Worm (Caenorhabditis elegans) whole organism, L4/young adult: Measurements from ENCODE around the gene str-177.

Source experiments
- W03F9.2 ChIP-seq: fragments of 150-350 bp; optimal IDR thresholded peaks from 2 replicates; lab custom pipeline; 2014; ENCODE audit warnings: missing biosample characterization, missing genetic modification characterization
- dao-5 ChIP-seq: sonication (generic microtip); optimal IDR thresholded peaks from 2 replicates; lab custom pipeline; 2016; ENCODE audit warnings: missing genotype, missing genetic modification characterization, moderate library complexity, missing compliant biosample characterization
- him-1 ChIP-seq: sonication (generic microtip); optimal IDR thresholded peaks from 2 replicates; lab custom pipeline; 2016; ENCODE audit warnings: missing genotype, missing genetic modification reagents, missing genetic modification characterization, missing compliant biosample characterization

str-177 gene

DNA sequence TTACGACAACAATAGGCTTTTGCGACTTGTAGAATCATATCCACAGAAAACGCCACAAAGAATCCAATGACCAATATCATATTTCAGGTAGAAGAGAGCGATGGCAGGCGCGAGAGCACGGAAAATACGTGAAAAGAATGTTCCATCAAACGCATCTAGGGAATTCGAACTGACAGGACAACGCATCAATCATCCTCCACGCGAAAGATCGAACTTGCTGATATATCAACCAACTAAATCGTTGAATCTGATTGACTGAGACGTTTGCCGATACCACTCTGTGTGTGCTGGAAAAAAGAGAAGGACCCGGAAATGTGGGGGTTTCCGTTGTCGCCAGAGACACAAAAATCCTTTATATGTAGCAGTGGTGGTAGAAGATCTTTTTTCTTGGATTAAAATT, 19.4 kb upstream of the str-177 start:
- TF ChIP-seq W03F9.2 (tag; lab: Kevin White, UChicago), result no peak
- no peak for TF ChIP-seq him-1 (tag; lab: Kevin White, UChicago)
- no peak for TF ChIP-seq dao-5

DNA sequence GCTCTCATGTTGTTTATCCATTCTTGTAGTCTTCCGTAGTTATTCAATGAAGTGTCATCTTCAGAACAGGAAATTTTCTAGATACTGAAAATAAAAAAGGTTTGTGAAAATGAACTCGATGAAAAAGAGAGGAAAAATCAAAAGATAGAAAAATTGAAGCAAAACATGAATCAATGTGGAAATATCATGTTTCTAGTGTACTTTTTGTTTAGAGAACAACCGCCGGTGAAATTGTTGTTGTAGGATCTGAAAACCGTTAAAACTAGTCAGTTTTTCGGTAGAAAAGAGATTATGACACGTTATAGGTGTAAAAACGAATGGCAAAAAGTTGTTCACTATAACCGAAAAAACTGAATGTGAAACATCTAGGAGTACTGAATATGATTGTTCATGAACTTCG, 18.4 kb upstream of the str-177 start, which contains the start of gene pacs-1:
pacs-1 (minus strand) TSS at position 101 of the 400 bp plus-strand sequence.
- TF ChIP-seq W03F9.2 (tag; lab: Kevin White, UChicago) (no peak), dao-5 (no peak), him-1 (tag; lab: Kevin White, UChicago) (no peak)

ce11 chrV:9213554-9213953, 14.8 kb upstream of the str-177 start, which contains the start of gene mdt-27:
Gene mdt-27, minus strand, starts transcription at chrV:9213654.
- no peak for TF ChIP-seq him-1 (tag; lab: Kevin White, UChicago)
- no peak for TF ChIP-seq dao-5
- no peak for TF ChIP-seq W03F9.2 (tag; lab: Kevin White, UChicago)

- TF ChIP-seq dao-5 (no peak), him-1 (tag; lab: Kevin White, UChicago) (no peak), W03F9.2 (tag; lab: Kevin White, UChicago) (peak; percentile 55)
These were observed 13.7 kb upstream of the str-177 start for ce11 chrV:9212499-9212898.

DNA sequence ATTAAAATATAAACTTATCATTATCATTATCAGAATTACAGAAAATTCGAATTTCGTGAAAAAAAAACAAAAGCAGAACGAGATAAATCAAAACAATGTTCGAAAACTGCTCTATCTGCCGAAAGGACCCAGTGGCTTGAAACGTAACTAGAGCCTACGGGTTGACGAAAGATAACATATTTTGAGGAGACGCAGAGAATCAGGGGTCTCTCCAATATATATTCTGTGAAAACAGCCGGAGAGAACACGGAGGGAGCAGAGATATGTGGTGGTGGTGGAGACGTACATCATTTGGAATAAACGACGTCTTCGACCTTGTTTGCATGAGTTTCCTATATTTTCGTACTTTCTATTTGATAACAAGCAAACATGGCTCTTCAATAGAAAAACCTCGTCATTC, 10.1 kb upstream of the str-177 start:
- TF ChIP-seq dao-5 (no peak), W03F9.2 (tag; lab: Kevin White, UChicago) (no peak), him-1 (tag; lab: Kevin White, UChicago) (no peak)

DNA sequence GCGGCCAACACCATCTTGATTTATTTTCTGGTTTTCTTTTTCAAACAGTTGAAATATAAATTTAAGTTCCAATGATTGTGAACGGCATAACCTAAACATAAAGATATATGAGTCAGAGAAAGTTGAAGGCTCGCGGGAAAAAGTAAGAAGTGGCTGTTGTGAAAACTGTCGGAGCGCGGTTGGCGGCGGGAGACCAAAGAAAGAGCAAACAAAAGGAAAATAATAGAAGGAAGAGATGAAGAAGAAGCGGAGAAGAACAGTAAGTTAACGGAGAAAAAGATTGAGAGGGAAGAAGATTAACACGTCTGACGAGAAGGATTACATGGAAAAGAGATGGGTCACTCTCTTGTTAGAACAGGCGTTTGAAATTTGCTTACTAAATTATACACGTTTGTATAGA, 8.6 kb upstream of the str-177 start, which contains the start of gene inx-10:
inx-10 (minus strand) TSS at position 101 of the 400 bp plus-strand sequence.
- TF ChIP-seq dao-5, result no peak
- no peak for TF ChIP-seq him-1 (tag; lab: Kevin White, UChicago)
- TF ChIP-seq W03F9.2 (tag; lab: Kevin White, UChicago), result no peak

ce11 chrV:9202710-9203109, 3.9 kb upstream of the str-177 start, which contains the start of gene asp-2:
Gene asp-2, plus strand, starts transcription at chrV:9203077.
- TF ChIP-seq him-1 (tag; lab: Kevin White, UChicago) (no peak), W03F9.2 (tag; lab: Kevin White, UChicago) (no peak), dao-5 (no peak)

DNA sequence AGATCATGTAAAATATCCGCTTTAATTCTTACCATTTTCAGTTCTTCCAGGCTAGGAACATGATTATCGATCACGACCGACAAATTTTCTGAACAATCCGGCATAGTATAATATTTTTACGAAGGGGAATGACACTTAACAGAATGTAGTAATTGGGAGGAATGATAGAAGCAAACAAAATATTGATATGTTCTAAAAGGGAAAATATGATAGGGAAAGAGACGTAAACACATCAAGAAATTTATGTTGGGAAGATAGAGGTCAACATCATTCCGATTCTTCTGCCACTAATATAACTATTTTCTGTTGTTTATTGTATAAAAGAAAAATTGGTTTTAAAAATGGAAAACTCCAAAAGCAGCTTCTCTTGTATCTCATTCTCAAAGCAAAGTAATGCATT, 1.7 kb downstream of the str-177 start, which contains the start of gene C24B5.4:
C24B5.4 (minus strand) TSS at position 206 of the 400 bp plus-strand sequence.
- TF ChIP-seq W03F9.2 (tag; lab: Kevin White, UChicago) (no peak), dao-5 (no peak), him-1 (tag; lab: Kevin White, UChicago) (no peak)

DNA sequence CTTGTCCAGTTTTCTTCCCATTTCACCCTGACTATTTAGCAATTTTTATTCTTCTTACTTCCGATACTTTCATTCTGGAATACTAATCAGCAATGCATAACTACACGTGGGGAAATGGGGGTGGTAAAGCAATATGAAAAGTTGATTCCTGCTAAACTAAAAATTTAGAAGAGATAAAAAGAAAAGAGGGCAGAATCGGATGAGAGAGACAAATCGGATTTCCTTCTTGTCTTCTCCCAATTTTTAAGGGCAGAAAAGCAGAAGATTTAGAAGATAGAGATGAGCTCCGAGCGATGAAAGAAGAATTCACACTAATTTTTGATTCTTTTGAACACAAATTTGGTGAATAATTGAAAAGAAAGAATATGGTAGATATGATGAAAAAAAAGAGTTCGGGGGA, 4.7 kb downstream of the str-177 start:
- TF ChIP-seq him-1 (tag; lab: Kevin White, UChicago), result no peak
- TF ChIP-seq W03F9.2 (tag; lab: Kevin White, UChicago), result no peak
- TF ChIP-seq dao-5, result no peak

- TF ChIP-seq dao-5, result no peak
- no peak for TF ChIP-seq him-1 (tag; lab: Kevin White, UChicago)
- TF ChIP-seq W03F9.2 (tag; lab: Kevin White, UChicago), result no peak
These were observed 7.4 kb downstream of the str-177 start, which contains the start of gene sphr-1 for ce11 chrV:9191406-9191805. Gene sphr-1, plus strand, starts transcription at chrV:9191610.

- TF ChIP-seq dao-5, result no peak
- TF ChIP-seq him-1 (tag; lab: Kevin White, UChicago), result no peak
- no peak for TF ChIP-seq W03F9.2 (tag; lab: Kevin White, UChicago)
These were observed 12.8 kb downstream of the str-177 start for ce11 chrV:9186028-9186427.

- no peak for TF ChIP-seq W03F9.2 (tag; lab: Kevin White, UChicago)
- TF ChIP-seq dao-5, result no peak
- no peak for TF ChIP-seq him-1 (tag; lab: Kevin White, UChicago)
These were observed 14.9 kb downstream of the str-177 start for ce11 chrV:9183718-9184441.

ce11 chrV:9181669-9182250, 17.0 kb downstream of the str-177 start, which contains the start of gene ptr-1:
Gene ptr-1, minus strand, starts transcription at chrV:9181719.
- no peak for TF ChIP-seq him-1 (tag; lab: Kevin White, UChicago)
- no peak for TF ChIP-seq W03F9.2 (tag; lab: Kevin White, UChicago)
- TF ChIP-seq dao-5, result no peak

- TF ChIP-seq W03F9.2 (tag; lab: Kevin White, UChicago) (peak; percentile 92), him-1 (tag; lab: Kevin White, UChicago) (no peak)
These were observed 23.5 kb downstream of the str-177 start, which contains the start of gene spas-1 for ce11 chrV:9175218-9175837. Gene spas-1, plus strand, starts transcription at chrV:9175789.
